Fruit fly (Drosophila melanogaster) whole organism, wandering third instar larva: Measurements from ENCODE around the gene Osi4.

ENCODE experiments used
- Abd-B ChIP-seq: fragments of >200 bp; optimal IDR thresholded peaks from 2 replicates; lab custom pipeline; 2017; ENCODE audit warnings: missing biosample characterization, missing genetic modification characterization
- CG9705 ChIP-seq: fragments of 200-800 bp; sonication (Bioruptor generic); optimal IDR thresholded peaks from 2 replicates; lab custom pipeline; 2018; ENCODE audit warnings: missing biosample characterization, mild to moderate bottlenecking, missing genetic modification characterization
- CrebA ChIP-seq: fragments of 200-800 bp; sonication (Bioruptor generic); optimal IDR thresholded peaks from 2 replicates; lab custom pipeline; 2016; ENCODE audit warnings: missing biosample characterization, mild to moderate bottlenecking, missing genetic modification characterization, borderline replicate concordance
- Dfd ChIP-seq: fragments of >200 bp; optimal IDR thresholded peaks from 2 replicates; lab custom pipeline; 2017; ENCODE audit warnings: missing biosample characterization, missing genetic modification characterization
- Dif ChIP-seq: fragments of 200-275, 200-300 bp; sonication (Bioruptor generic); optimal IDR thresholded peaks from 2 replicates; lab custom pipeline; 2018; ENCODE audit warnings: missing biosample characterization, missing genetic modification characterization; ENCODE audit not compliant: partially characterized antibody
- GATAd ChIP-seq: sonication (Bioruptor generic); optimal IDR thresholded peaks from 2 replicates; lab custom pipeline; 2016; ENCODE audit warnings: missing biosample characterization, missing genetic modification characterization
- HLH106 ChIP-seq: fragments of 200-800 bp; optimal IDR thresholded peaks from 3 replicates; lab custom pipeline; 2019; ENCODE audit warnings: missing biosample characterization, mild to moderate bottlenecking, missing genetic modification characterization, moderate library complexity
- Hnf4 ChIP-seq: fragments of 200-800 bp; sonication (Bioruptor generic); optimal IDR thresholded peaks from 2 replicates; lab custom pipeline; 2016; ENCODE audit warnings: missing biosample characterization, mild to moderate bottlenecking, missing genetic modification characterization
- Hr78 ChIP-seq: fragments of >200 bp; optimal IDR thresholded peaks from 2 replicates; lab custom pipeline; 2017; ENCODE audit warnings: missing biosample characterization, missing genetic modification characterization
- Hr83 ChIP-seq: fragments of 200-300 bp; sonication (Bioruptor generic); optimal IDR thresholded peaks from 2 replicates; lab custom pipeline; 2016; ENCODE audit warnings: missing biosample characterization, mild to moderate bottlenecking, missing genetic modification characterization, moderate library complexity; ENCODE audit not compliant: poor library complexity, severe bottlenecking
- Jra ChIP-seq: sonication (Bioruptor generic); optimal IDR thresholded peaks from 2 replicates; lab custom pipeline; 2016; ENCODE audit warnings: missing biosample characterization, missing genetic modification characterization
- Mio ChIP-seq: sonication (Bioruptor generic); optimal IDR thresholded peaks from 2 replicates; lab custom pipeline; 2016; ENCODE audit warnings: missing biosample characterization, missing genetic modification characterization
- Myc ChIP-seq: fragments of >200 bp; optimal IDR thresholded peaks from 2 replicates; lab custom pipeline; 2017
- N ChIP-seq: fragments of >200 bp; optimal IDR thresholded peaks from 2 replicates; lab custom pipeline; 2018; ENCODE audit warnings: missing biosample characterization, missing external identifiers, missing genetic modification characterization
- OdsH ChIP-seq: fragments of 200-800 bp; sonication (Bioruptor generic); optimal IDR thresholded peaks from 2 replicates; lab custom pipeline; 2016; ENCODE audit warnings: missing biosample characterization, mild to moderate bottlenecking, missing genetic modification characterization
- Rel ChIP-seq, 2 experiments: fragments of 200-800 bp; sonication (Bioruptor generic) in 1 of 2; optimal IDR thresholded peaks; 2 replicates in 1 of 2; 3 replicates in 1 of 2; lab custom pipeline; 2016 to 2019; ENCODE audit warnings: mild to moderate bottlenecking in 2 of 2, missing biosample characterization in 2 of 2, missing genetic modification characterization in 2 of 2, moderate library complexity in 1 of 2
- Sp1 ChIP-seq: fragments of 200-800 bp; sonication (Bioruptor generic); optimal IDR thresholded peaks from 3 replicates; lab custom pipeline; 2019; ENCODE audit warnings: missing biosample characterization, mild to moderate bottlenecking, missing genetic modification characterization, moderate library complexity
- Vsx2 ChIP-seq: fragments of 200-300, 225-300 bp; sonication (Bioruptor generic); optimal IDR thresholded peaks from 2 replicates; lab custom pipeline; 2018; ENCODE audit warnings: missing biosample characterization, missing genetic modification characterization; ENCODE audit not compliant: partially characterized antibody
- br ChIP-seq: fragments of 200-800 bp; sonication (Bioruptor generic); optimal IDR thresholded peaks from 2 replicates; lab custom pipeline; 2016; ENCODE audit warnings: missing biosample characterization, missing genetic modification characterization
- brk ChIP-seq: fragments of 200-800 bp; sonication (Bioruptor generic); optimal IDR thresholded peaks from 2 replicates; lab custom pipeline; 2016; ENCODE audit warnings: missing biosample characterization, mild to moderate bottlenecking, missing genetic modification characterization
- dl ChIP-seq, 2 experiments: fragments of 175-275, 200-275 bp in 1 of 2; fragments of 200-275 bp in 1 of 2; sonication (Bioruptor generic); optimal IDR thresholded peaks; lab custom pipeline; 2018; ENCODE audit warnings: mild to moderate bottlenecking in 2 of 2, missing biosample characterization in 2 of 2, missing genetic modification characterization in 2 of 2, moderate library complexity in 2 of 2; ENCODE audit not compliant: partially characterized antibody in 2 of 2, insufficient read depth in 1 of 2
- dsf ChIP-seq: sonication (Bioruptor generic); optimal IDR thresholded peaks from 2 replicates; lab custom pipeline; 2016; ENCODE audit warnings: missing biosample characterization, missing genetic modification characterization, borderline replicate concordance
- ey ChIP-seq: fragments of 200-800 bp; sonication (Bioruptor generic); optimal IDR thresholded peaks from 2 replicates; lab custom pipeline; 2016; ENCODE audit warnings: missing biosample characterization, missing genetic modification characterization
- foxo ChIP-seq, 2 experiments: fragments of 200-800 bp; sonication (Bioruptor generic); optimal IDR thresholded peaks; 2 replicates in 1 of 2; 3 replicates in 1 of 2; lab custom pipeline; 2016 to 2017; ENCODE audit warnings: missing biosample characterization in 2 of 2, missing genetic modification characterization in 2 of 2
- fru ChIP-seq: fragments of 200-800 bp; sonication (Bioruptor generic); optimal IDR thresholded peaks from 3 replicates; lab custom pipeline; 2016; ENCODE audit warnings: missing biosample characterization, mild to moderate bottlenecking, missing genetic modification characterization
- h ChIP-seq: fragments of 200-800 bp; sonication (Bioruptor generic); optimal IDR thresholded peaks from 3 replicates; lab custom pipeline; 2016; ENCODE audit warnings: missing biosample characterization, mild to moderate bottlenecking, missing genetic modification characterization
- jim ChIP-seq: fragments of 175-275, 200-325 bp; sonication (Bioruptor generic); optimal IDR thresholded peaks from 2 replicates; lab custom pipeline; 2016; ENCODE audit warnings: missing biosample characterization, mild to moderate bottlenecking, missing genetic modification characterization
- lola ChIP-seq: fragments of >200 bp; optimal IDR thresholded peaks from 2 replicates; lab custom pipeline; 2017; ENCODE audit warnings: missing biosample characterization, missing genetic modification characterization
- pan ChIP-seq: fragments of >200 bp; optimal IDR thresholded peaks from 2 replicates; lab custom pipeline; 2017
- psq ChIP-seq: fragments of 200-800 bp; sonication (Bioruptor generic); optimal IDR thresholded peaks from 3 replicates; lab custom pipeline; 2017; ENCODE audit warnings: missing biosample characterization, mild to moderate bottlenecking, missing genetic modification characterization, moderate library complexity
- rgr ChIP-seq: fragments of 200-800 bp; sonication (Bioruptor generic); optimal IDR thresholded peaks from 3 replicates; lab custom pipeline; 2016; ENCODE audit warnings: missing biosample characterization, mild to moderate bottlenecking, missing genetic modification characterization
- sage ChIP-seq: fragments of 200-800 bp; sonication (Bioruptor generic); optimal IDR thresholded peaks from 2 replicates; lab custom pipeline; 2016; ENCODE audit warnings: missing biosample characterization, mild to moderate bottlenecking, missing genetic modification characterization
- sv ChIP-seq: fragments of 200-800 bp; sonication (Bioruptor generic); optimal IDR thresholded peaks from 3 replicates; lab custom pipeline; 2016; ENCODE audit warnings: missing biosample characterization, missing genetic modification characterization
- tai ChIP-seq: sonication (Bioruptor generic); optimal IDR thresholded peaks from 2 replicates; lab custom pipeline; 2016; ENCODE audit warnings: missing biosample characterization, missing genetic modification characterization
- usp ChIP-seq: fragments of >200 bp; optimal IDR thresholded peaks from 2 replicates; lab custom pipeline; 2017; ENCODE audit warnings: missing biosample characterization, missing genetic modification characterization
- woc ChIP-seq: sonication (Bioruptor generic); optimal IDR thresholded peaks from 2 replicates; lab custom pipeline; 2016; ENCODE audit warnings: missing biosample characterization, mild to moderate bottlenecking, missing genetic modification characterization

Gene Osi4

DNA sequence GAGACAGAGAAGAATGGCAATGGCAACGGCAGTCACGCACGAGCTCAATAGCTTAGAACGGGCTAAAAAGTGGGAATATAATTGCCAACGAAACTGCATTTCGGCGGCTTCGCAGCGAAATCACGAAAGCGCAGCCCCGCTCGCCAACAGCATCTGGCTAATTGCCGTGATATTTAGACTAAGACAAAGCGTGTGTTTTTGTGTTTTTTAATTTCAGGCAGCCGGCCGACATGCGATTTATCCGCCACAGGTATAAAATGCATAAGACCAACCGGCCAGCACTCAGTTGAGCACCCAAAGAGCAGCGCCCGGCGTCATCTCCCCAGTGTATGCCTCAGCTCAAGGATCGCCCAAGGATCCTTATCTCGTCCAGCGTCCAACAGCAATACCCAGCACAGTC is 33.3 kb upstream of the Osi4 start, which contains the start of gene Osi8:
TSS of gene Osi8 (plus strand) at position 301 of the 400 bp plus-strand sequence.
- no peak for TF ChIP-seq lola
- no peak for TF ChIP-seq psq (GFP tag; lab: Kevin White, UChicago)
- no peak for TF ChIP-seq h (GFP tag; lab: Kevin White, UChicago)
- no peak for TF ChIP-seq dl (GFP tag; optimal IDR thresholded peaks at IDR 0.05; lab: Kevin White, UChicago; ENCODE audit: insufficient read depth in 1 of 2, partially characterized antibody in 2 of 2)
- no peak for TF ChIP-seq pan
- TF ChIP-seq, all 38 proteins: peak for 0

dm6 chr3R:6254438-6254837 is 32.9 kb upstream of the Osi4 start:
- peak; percentile 38 for TF ChIP-seq Myc (lab: Kevin White, UChicago)
- no peak for TF ChIP-seq Vsx2 (GFP tag; lab: Kevin White, UChicago)

DNA sequence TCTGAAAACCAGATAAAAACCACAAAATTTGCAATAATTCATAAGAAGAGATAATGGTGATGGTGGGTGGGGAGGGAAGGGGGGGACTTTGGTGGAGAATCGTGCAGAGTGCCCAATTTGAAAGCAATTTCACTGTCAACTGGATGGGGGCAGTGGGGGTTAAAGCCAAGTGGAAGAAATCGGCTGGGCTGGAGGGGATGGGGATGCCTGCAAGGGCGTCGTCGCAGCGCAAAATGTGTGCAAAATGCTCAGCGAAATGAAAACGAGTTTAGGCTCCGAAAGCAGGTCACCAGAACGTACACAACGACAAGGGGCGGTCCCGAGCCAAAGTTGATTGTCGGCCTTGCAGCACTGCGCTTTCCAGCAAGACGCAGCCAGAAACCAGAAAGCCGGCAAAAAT is 31.2 kb upstream of the Osi4 start:
- TF ChIP-seq Dif (GFP tag; lab: Kevin White, UChicago) (no peak), ey (GFP tag; lab: Kevin White, UChicago) (no peak), N (no peak), fru (no peak), GATAd (GFP tag; lab: Kevin White, UChicago) (no peak), tai (no peak), CG9705 (GFP tag; lab: Kevin White, UChicago) (no peak), Hr83 (no peak), Hnf4 (GFP tag; lab: Kevin White, UChicago) (no peak), usp (GFP tag; lab: Kevin White, UChicago) (no peak), CrebA (no peak), Abd-B (GFP tag; lab: Kevin White, UChicago) (no peak), Hr78 (no peak), br (GFP tag; lab: Kevin White, UChicago) (no peak), OdsH (no peak), jim (GFP tag; lab: Kevin White, UChicago) (no peak), dsf (no peak), Rel (GFP tag; optimal IDR thresholded peaks at IDR 0.05; lab: Kevin White, UChicago) (no peak), Rel (tag; optimal IDR thresholded peaks at IDR 0.05; lab: Kevin White, UChicago) (no peak), Myc (lab: Kevin White, UChicago) (no peak), Vsx2 (GFP tag; lab: Kevin White, UChicago) (no peak)

DNA sequence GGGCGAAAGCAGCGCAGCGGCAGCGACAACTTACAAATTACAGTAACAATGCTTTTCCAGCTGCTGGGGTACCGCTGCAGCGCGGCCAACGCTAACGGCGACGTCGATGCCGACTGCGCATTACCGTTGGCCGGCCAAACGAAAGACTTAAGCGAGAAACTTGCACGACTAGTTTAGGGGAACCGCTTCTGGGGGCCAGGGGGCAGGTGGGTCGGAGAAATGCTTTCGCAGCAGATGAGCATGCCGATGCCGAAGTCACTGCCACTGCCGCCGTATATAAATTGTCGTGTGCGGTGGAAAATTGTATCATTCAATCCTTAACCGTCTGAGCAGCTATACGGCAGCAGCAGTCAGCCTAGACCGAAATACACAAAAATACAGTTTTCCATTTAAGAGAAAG is 27.1 kb upstream of the Osi4 start, which contains the start of gene Osi7:
TSS of gene Osi7 (plus strand) at position 301 of the 400 bp plus-strand sequence.
- TF ChIP-seq CrebA (no peak), Dfd (no peak), GATAd (GFP tag; lab: Kevin White, UChicago) (no peak), jim (GFP tag; lab: Kevin White, UChicago) (no peak), Hr83 (no peak), br (GFP tag; lab: Kevin White, UChicago) (no peak), woc (no peak), sage (GFP tag; lab: Kevin White, UChicago) (no peak), Hr78 (no peak), foxo (GFP tag; optimal IDR thresholded peaks at IDR 0.05; lab: Kevin White, UChicago) (no peak), h (GFP tag; lab: Kevin White, UChicago) (no peak), HLH106 (tag; lab: Kevin White, UChicago) (no peak), dsf (no peak), rgr (GFP tag; lab: Kevin White, UChicago) (no peak), psq (GFP tag; lab: Kevin White, UChicago) (no peak), N (no peak), Myc (lab: Kevin White, UChicago) (no peak), Sp1 (GFP tag; lab: Kevin White, UChicago) (no peak), OdsH (no peak)

DNA sequence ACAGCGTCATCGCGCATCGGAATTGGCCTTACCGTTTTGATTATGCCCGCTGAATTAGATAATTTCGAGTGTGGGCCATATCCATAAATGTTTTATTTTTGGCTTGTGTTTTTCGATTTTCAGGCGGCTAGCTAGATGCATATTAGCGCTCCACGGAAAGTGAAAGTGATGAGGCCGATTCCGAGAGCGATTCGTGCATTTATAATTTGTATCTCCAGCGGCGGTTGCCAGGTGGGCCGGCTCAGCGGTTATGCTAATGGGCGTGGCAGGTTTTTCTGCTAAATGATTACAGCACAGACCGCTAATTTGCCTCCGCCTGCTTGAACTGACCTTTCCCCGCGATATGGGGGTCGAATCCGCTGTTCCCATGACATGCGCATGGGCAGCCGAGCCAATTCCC is 23.4 kb upstream of the Osi4 start:
- TF ChIP-seq foxo (GFP tag; optimal IDR thresholded peaks at IDR 0.05; lab: Kevin White, UChicago) (no peak), Vsx2 (GFP tag; lab: Kevin White, UChicago) (no peak), Mio (no peak), Hr83 (no peak), sv (GFP tag; lab: Kevin White, UChicago) (no peak), HLH106 (tag; lab: Kevin White, UChicago) (no peak), usp (GFP tag; lab: Kevin White, UChicago) (no peak), dsf (no peak), Jra (GFP tag; lab: Kevin White, UChicago) (no peak), Hnf4 (GFP tag; lab: Kevin White, UChicago) (no peak), CrebA (no peak), CG9705 (GFP tag; lab: Kevin White, UChicago) (no peak), N (no peak), fru (no peak), br (GFP tag; lab: Kevin White, UChicago) (no peak), brk (GFP tag; lab: Kevin White, UChicago) (no peak)
